Worm (Caenorhabditis elegans) whole organism, L1 larva: ENCODE results near the gene gadr-3.

Experiments used
- C04F5.9 ChIP-seq: sonication (generic microtip); optimal IDR thresholded peaks from 2 replicates; lab custom pipeline; 2016; ENCODE audit warnings: missing genetic modification characterization, missing compliant biosample characterization
- alr-1 ChIP-seq: fragments of 200-800 bp; sonication (Bioruptor generic); optimal IDR thresholded peaks from 2 replicates; lab custom pipeline; 2018; ENCODE audit warnings: borderline replicate concordance, mild to moderate bottlenecking, missing genetic modification characterization, missing compliant biosample characterization
- ceh-63 ChIP-seq: fragments of 200-800 bp; sonication (Bioruptor generic); optimal IDR thresholded peaks from 2 replicates; lab custom pipeline; 2018; ENCODE audit warnings: mild to moderate bottlenecking, missing genetic modification characterization, missing compliant biosample characterization
- ceh-8 ChIP-seq: fragments of 200-800 bp; sonication (Bioruptor generic); optimal IDR thresholded peaks from 2 replicates; lab custom pipeline; 2018; ENCODE audit warnings: mild to moderate bottlenecking, missing genetic modification characterization, moderate library complexity, missing compliant biosample characterization
- ceh-90 ChIP-seq: sonication (generic microtip); optimal IDR thresholded peaks from 2 replicates; lab custom pipeline; 2016; ENCODE audit warnings: missing genetic modification characterization, missing compliant biosample characterization
- dsc-1 ChIP-seq: sonication (generic microtip); optimal IDR thresholded peaks from 2 replicates; lab custom pipeline; 2016; ENCODE audit warnings: mild to moderate bottlenecking, missing genetic modification characterization, missing compliant biosample characterization
- egl-27 ChIP-seq, 2 experiments: fragments of 150-350 bp in 1 of 2; sonication (generic microtip); optimal IDR thresholded peaks; 3 replicates each; lab custom pipeline; 2017 to 2018; ENCODE audit warnings: missing biosample characterization in 2 of 2, missing genetic modification characterization in 2 of 2, missing genetic modification reagents in 2 of 2
- ets-5 ChIP-seq: fragments of 200-800 bp; sonication (Bioruptor generic); IDR thresholded peaks from 2 replicates; pipeline ENCODE4 v1.3.6; 2022; ENCODE audit warnings: missing genetic modification characterization, missing compliant biosample characterization
- fkh-10 ChIP-seq: sonication (generic microtip); optimal IDR thresholded peaks from 2 replicates; lab custom pipeline; 2017; ENCODE audit warnings: missing biosample characterization, missing genetic modification reagents, missing genetic modification characterization
- fkh-4 ChIP-seq: sonication (generic microtip); optimal IDR thresholded peaks from 2 replicates; lab custom pipeline; 2016; ENCODE audit warnings: missing compliant biosample characterization, missing genetic modification characterization, borderline replicate concordance
- grh-1 ChIP-seq: fragments of 200-800 bp; sonication (Bioruptor generic); IDR thresholded peaks from 2 replicates; pipeline ENCODE4 v1.3.6; 2022; ENCODE audit warnings: missing genetic modification reagents, missing genetic modification characterization, missing compliant biosample characterization
- irx-1 ChIP-seq: sonication (generic microtip); optimal IDR thresholded peaks from 2 replicates; lab custom pipeline; 2016; ENCODE audit warnings: missing genetic modification characterization, missing compliant biosample characterization
- isw-1 ChIP-seq: fragments of 200-800 bp; sonication (Bioruptor generic); IDR thresholded peaks from 2 replicates; pipeline ENCODE4 v1.3.6; 2022; ENCODE audit warnings: missing genetic modification characterization, missing compliant biosample characterization
- jun-1 ChIP-seq: fragments of 150-350 bp; optimal IDR thresholded peaks from 2 replicates; lab custom pipeline; 2014; ENCODE audit warnings: missing biosample characterization, missing genetic modification reagents, missing genetic modification characterization
- lin-13 ChIP-seq: fragments of 150-350 bp; optimal IDR thresholded peaks from 2 replicates; lab custom pipeline; 2014; ENCODE audit warnings: missing biosample characterization, missing genetic modification reagents, missing genetic modification characterization
- lin-14 ChIP-seq: fragments of 200-800 bp; sonication (Bioruptor generic); optimal IDR thresholded peaks from 2 replicates; lab custom pipeline; 2018; ENCODE audit warnings: mild to moderate bottlenecking, missing genetic modification characterization, moderate library complexity, missing compliant biosample characterization
- lin-35 ChIP-seq, 2 experiments: fragments of 150-350 bp; optimal IDR thresholded peaks; 2 replicates each; lab custom pipeline; 2014; ENCODE audit warnings: missing biosample characterization in 2 of 2, missing genetic modification characterization in 2 of 2, missing genetic modification reagents in 2 of 2
- lsy-2 ChIP-seq, 2 experiments: fragments of 150-350 bp; optimal IDR thresholded peaks; 2 replicates each; lab custom pipeline; 2014; ENCODE audit warnings: missing biosample characterization in 2 of 2, missing genetic modification characterization in 2 of 2
- mep-1 ChIP-seq: fragments of 150-350 bp; optimal IDR thresholded peaks from 2 replicates; lab custom pipeline; 2014; ENCODE audit warnings: missing biosample characterization, missing genetic modification characterization
- nhr-11 ChIP-seq: fragments of 150-350 bp; optimal IDR thresholded peaks from 2 replicates; lab custom pipeline; 2014; ENCODE audit warnings: missing biosample characterization, missing genetic modification characterization
- nhr-12 ChIP-seq: sonication (generic microtip); optimal IDR thresholded peaks from 2 replicates; lab custom pipeline; 2017; ENCODE audit warnings: missing biosample characterization, missing genetic modification characterization
- nhr-19 ChIP-seq: fragments of 200-800 bp; sonication (Bioruptor generic); conservative IDR thresholded peaks from 2 replicates; pipeline ENCODE4 v1.3.6; 2022; ENCODE audit warnings: missing genetic modification characterization, missing compliant biosample characterization
- nhr-20 ChIP-seq: sonication (generic microtip); optimal IDR thresholded peaks from 2 replicates; lab custom pipeline; 2016; ENCODE audit warnings: mild to moderate bottlenecking, missing genetic modification characterization, missing compliant biosample characterization
- nhr-28 ChIP-seq: fragments of 150-350 bp; optimal IDR thresholded peaks from 2 replicates; lab custom pipeline; 2014; ENCODE audit warnings: missing biosample characterization, missing genetic modification characterization
- nhr-76 ChIP-seq: sonication (generic microtip); optimal IDR thresholded peaks from 2 replicates; lab custom pipeline; 2017; ENCODE audit warnings: missing biosample characterization, missing genetic modification characterization
- pag-3 ChIP-seq: sonication (generic microtip); optimal IDR thresholded peaks from 2 replicates; lab custom pipeline; 2017; ENCODE audit warnings: missing genetic modification characterization, mild to moderate bottlenecking, missing compliant biosample characterization, antibody characterized with exemption, borderline replicate concordance; ENCODE audit not compliant: insufficient read depth
- pax-3 ChIP-seq: fragments of 200-800 bp; sonication (Bioruptor generic); optimal IDR thresholded peaks from 2 replicates; lab custom pipeline; 2018; ENCODE audit warnings: mild to moderate bottlenecking, missing genetic modification characterization, moderate library complexity, missing compliant biosample characterization
- skn-1 ChIP-seq: fragments of 150-350 bp; optimal IDR thresholded peaks from 2 replicates; lab custom pipeline; 2014; ENCODE audit warnings: missing biosample characterization, missing genetic modification characterization
- snu-23 ChIP-seq: sonication (generic microtip); optimal IDR thresholded peaks from 2 replicates; lab custom pipeline; 2016; ENCODE audit warnings: missing genetic modification characterization, missing compliant biosample characterization
- tbx-2 ChIP-seq: sonication (generic microtip); optimal IDR thresholded peaks from 2 replicates; lab custom pipeline; 2016; ENCODE audit warnings: missing genetic modification characterization, missing compliant biosample characterization
- unc-130 ChIP-seq: fragments of 150-350 bp; optimal IDR thresholded peaks from 2 replicates; lab custom pipeline; 2017; ENCODE audit warnings: missing biosample characterization, missing genetic modification characterization, inconsistent platforms
- unc-30 ChIP-seq: sonication (generic microtip); optimal IDR thresholded peaks from 2 replicates; lab custom pipeline; 2017; ENCODE audit warnings: missing biosample characterization, missing genetic modification characterization
- vab-15 ChIP-seq: sonication (generic microtip); optimal IDR thresholded peaks from 2 replicates; lab custom pipeline; 2017; ENCODE audit warnings: missing genotype, mild to moderate bottlenecking, missing genetic modification characterization, missing compliant biosample characterization
- ztf-11 ChIP-seq, 2 experiments: sonication (generic microtip); optimal IDR thresholded peaks; 2 replicates each; lab custom pipeline; 2016 to 2017; ENCODE audit warnings: missing genetic modification characterization in 2 of 2, missing biosample characterization in 1 of 2, missing compliant biosample characterization in 1 of 2

gadr-3 gene

DNA sequence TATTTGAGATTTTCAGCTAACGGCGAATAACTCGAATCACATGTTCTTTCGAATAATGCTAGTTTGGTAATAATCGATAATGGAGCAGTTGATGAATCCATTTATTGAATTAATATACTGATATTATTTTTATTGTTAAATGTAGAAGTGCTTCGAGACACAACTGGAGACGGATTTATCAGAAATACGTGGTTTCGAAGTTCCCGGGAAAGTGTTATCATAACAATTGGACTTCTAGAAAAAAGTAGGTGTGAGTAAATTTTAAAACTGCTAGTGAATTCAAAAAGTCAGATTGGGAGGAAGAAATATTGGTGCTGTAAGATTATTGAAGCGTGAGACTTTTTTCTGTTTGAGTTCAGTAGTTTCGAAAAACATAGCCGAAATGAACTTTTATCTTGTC lies 25.7 kb downstream of the gadr-3 start, which contains the start of gene srg-2:
TSS of gene srg-2 (minus strand) at position 101 of the 400 bp plus-strand sequence.
- TF ChIP-seq C04F5.9 (no peak), dsc-1 (tag; lab: Kevin White, UChicago) (no peak)

DNA sequence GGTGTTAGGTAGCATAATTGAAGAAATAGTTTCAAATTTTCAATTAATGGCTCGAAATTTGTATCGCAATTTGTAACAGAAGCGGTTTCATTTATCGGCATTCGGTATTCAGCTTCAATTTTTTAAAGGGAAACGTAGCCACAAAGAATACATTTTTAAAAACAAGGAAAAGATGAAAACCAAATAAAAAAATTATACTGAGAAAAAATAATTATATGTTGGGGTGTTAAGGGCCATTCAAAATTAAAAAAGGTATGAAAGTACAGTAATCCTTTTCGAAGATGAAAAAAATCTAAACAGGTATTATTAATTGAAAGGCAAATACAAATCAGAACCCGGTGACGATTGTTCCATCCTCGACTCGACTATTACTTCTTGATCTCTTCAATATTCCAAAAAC lies 27.5 kb downstream of the gadr-3 start, which contains the start of gene srg-1:
TSS of gene srg-1 (minus strand) at position 101 of the 400 bp plus-strand sequence.
- TF ChIP-seq ceh-90 (tag; lab: Kevin White, UChicago) (no peak), nhr-28 (tag; lab: Kevin White, UChicago) (no peak), nhr-19 (GFP tag; lab: Robert Waterston, UW) (no peak), fkh-4 (tag; lab: Kevin White, UChicago) (no peak), ztf-11 (tag; optimal IDR thresholded peaks at IDR 0.05; lab: Kevin White, UChicago) (no peak)

DNA sequence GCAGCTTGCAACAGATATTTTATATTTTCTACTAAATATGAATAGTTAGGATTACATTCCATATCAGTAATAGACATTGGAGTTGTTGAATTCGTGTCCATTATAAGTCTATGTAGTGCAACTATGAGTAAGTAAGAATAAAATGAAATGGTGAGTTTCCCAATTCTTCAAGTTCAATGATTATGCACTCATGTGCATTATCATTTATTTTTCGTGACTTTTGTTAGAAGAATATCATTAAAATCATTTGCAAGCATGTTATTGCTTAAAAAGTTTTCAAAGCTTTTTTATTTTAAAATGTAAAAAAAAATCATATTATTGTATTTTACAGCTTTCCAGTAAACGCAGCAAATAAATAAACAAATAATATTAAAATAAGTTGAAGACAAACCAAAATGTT lies 29.1 kb downstream of the gadr-3 start, which contains the start of gene srg-9:
TSS of gene srg-9 (minus strand) at position 101 of the 400 bp plus-strand sequence.
- TF ChIP-seq skn-1 (tag; lab: Kevin White, UChicago) (no peak), jun-1 (tag; lab: Kevin White, UChicago) (no peak), irx-1 (tag; lab: Kevin White, UChicago) (no peak), tbx-2 (no peak), fkh-4 (tag; lab: Kevin White, UChicago) (no peak), alr-1 (no peak), snu-23 (no peak), lsy-2 (tag; optimal IDR thresholded peaks at IDR 0.05; lab: Kevin White, UChicago) (no peak), isw-1 (GFP tag; lab: Robert Waterston, UW) (no peak)

DNA sequence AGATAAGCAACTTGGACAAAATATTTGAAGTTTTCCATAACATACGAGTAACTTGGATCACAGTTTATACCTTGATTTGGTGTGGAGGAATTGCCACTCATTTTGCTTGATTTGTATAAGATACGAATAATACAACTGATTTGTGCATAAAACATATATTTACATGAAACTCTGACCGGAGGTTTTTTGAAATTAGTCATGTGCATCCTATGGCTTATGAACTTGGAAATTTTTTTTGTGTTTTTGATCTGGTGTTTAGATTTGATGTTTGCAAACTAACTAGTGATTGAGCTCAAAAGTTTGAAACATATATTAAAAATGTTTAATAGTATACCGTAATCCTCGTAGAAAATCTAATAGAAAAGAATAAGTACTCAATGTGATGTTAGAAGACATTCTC lies 31.1 kb downstream of the gadr-3 start, which contains the start of gene srg-8:
TSS of gene srg-8 (minus strand) at position 101 of the 400 bp plus-strand sequence.
- TF ChIP-seq ets-5 (GFP tag; lab: Robert Waterston, UW) (no peak), ztf-11 (tag; optimal IDR thresholded peaks at IDR 0.05; lab: Kevin White, UChicago) (no peak), nhr-76 (tag; lab: Kevin White, UChicago) (no peak), lin-35 (GFP tag; optimal IDR thresholded peaks at IDR 0.05; lab: Kevin White, UChicago) (no peak), mep-1 (tag; lab: Kevin White, UChicago) (no peak), vab-15 (tag; lab: Kevin White, UChicago) (no peak), egl-27 (tag; optimal IDR thresholded peaks at IDR 0.05; lab: Kevin White, UChicago) (no peak), ceh-8 (GFP tag; lab: Kevin White, UChicago) (no peak), fkh-10 (GFP tag; lab: Kevin White, UChicago) (no peak), nhr-20 (tag; lab: Kevin White, UChicago) (no peak), pax-3 (tag; lab: Kevin White, UChicago) (no peak), unc-30 (tag; lab: Kevin White, UChicago) (no peak), irx-1 (tag; lab: Kevin White, UChicago) (no peak), pag-3 (tag; lab: Kevin White, UChicago) (no peak), nhr-12 (tag; lab: Kevin White, UChicago) (no peak), ceh-63 (GFP tag; lab: Kevin White, UChicago) (no peak), lin-13 (no peak), lin-14 (GFP tag; lab: Kevin White, UChicago) (no peak), grh-1 (GFP tag; lab: Robert Waterston, UW) (no peak)

DNA sequence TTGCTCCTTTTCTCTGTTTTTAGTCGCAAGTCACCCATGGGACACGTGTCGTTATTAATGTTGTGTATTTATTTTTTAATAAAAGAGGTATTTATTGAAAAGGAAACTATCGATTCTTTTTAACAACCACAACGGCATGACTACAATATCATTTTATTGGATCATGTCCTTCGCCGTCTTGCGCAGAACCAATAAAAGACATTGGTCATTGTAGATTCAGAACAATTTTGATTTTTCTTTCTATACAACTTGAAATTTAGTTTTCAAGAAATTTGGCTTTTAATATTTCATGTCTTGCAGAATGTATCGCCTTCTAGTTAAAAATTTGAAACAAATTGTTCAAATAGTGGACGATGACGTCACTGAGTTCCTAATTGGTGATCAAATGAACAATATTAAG lies 34.3 kb downstream of the gadr-3 start, which contains the start of gene amdh-1:
TSS of gene amdh-1 (plus strand) at position 301 of the 400 bp plus-strand sequence.
- TF ChIP-seq pag-3 (tag; lab: Kevin White, UChicago), result no peak
- no peak for TF ChIP-seq nhr-11
- no peak for TF ChIP-seq unc-130
